Fruit fly (Drosophila melanogaster): Measurements from ENCODE around the gene wtrw.

Gene wtrw

dm6 chr3R:7950147-7950546 is 59.0 kb downstream of the wtrw start:
- TF ChIP-seq Ets98B (GFP tag; IDR thresholded peaks at IDR 0.05) = no peak
